Worm (Caenorhabditis elegans): Measurements from ENCODE around the gene str-134.
A peak's percentile ranks its signal among the peaks of the same experiment; 100 is the strongest.

str-134 gene

DNA sequence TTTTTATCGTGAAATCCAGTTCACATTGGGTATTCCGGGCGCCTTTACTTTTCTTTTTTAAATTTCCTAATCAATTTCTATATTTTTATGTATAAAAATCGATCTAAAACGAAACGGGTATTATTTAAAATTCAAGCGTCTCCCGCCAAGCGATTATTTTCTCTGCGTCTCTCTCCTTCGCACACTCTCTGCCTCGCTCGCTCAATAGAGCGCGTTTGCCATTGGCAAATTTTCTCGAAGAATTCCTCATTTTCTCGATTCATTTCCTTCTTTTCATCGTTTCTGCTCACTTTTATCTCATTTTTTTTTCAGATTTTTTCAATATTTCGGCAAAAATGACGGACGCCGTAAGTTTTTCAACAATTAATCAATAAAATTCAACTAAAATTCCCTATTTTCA, 29.8 kb downstream of the str-134 start, which contains the start of gene sti-1:
Gene sti-1, plus strand, starts transcription at position 263 of the 400 bp plus-strand sequence.
- no peak for TF ChIP-seq ztf-11 (tag; optimal IDR thresholded peaks at IDR 0.05)
- no peak for TF ChIP-seq alr-1 (tag; optimal IDR thresholded peaks at IDR 0.05)
- TF ChIP-seq ztf-1 (GFP tag; conservative IDR thresholded peaks at IDR 0.05): no peak
- no peak for TF ChIP-seq nhr-23 (tag; optimal IDR thresholded peaks at IDR 0.05)
- peak; percentile 9 for TF ChIP-seq unc-62 (GFP tag; optimal IDR thresholded peaks at IDR 0.05)
- peak; percentile 79 for TF ChIP-seq lin-11 (tag; optimal IDR thresholded peaks at IDR 0.05)
- no peak for TF ChIP-seq nhr-12 (tag; optimal IDR thresholded peaks at IDR 0.05)
- no peak for TF ChIP-seq nhr-11 (tag; optimal IDR thresholded peaks at IDR 0.05)
- no peak for TF ChIP-seq unc-39 (tag; optimal IDR thresholded peaks at IDR 0.05)
- peak; percentile 90 for TF ChIP-seq crh-2 (tag; optimal IDR thresholded peaks at IDR 0.05)
- TF ChIP-seq unc-55 (GFP tag; optimal IDR thresholded peaks at IDR 0.05): peak; percentile 89
- TF ChIP-seq nhr-129 (tag; optimal IDR thresholded peaks at IDR 0.05): peak; percentile 69
- no peak for TF ChIP-seq peb-1 (tag; optimal IDR thresholded peaks at IDR 0.05)
- peak; percentile 88 for TF ChIP-seq lin-13 (GFP tag; optimal IDR thresholded peaks at IDR 0.05)
- peak; percentile 81 for TF ChIP-seq nhr-21 (tag; optimal IDR thresholded peaks at IDR 0.05)
- no peak for TF ChIP-seq mdl-1 (tag; optimal IDR thresholded peaks at IDR 0.05)
- peak; percentile 55 for TF ChIP-seq ama-1 (optimal IDR thresholded peaks at IDR 0.05)
- TF ChIP-seq blmp-1 (tag; optimal IDR thresholded peaks at IDR 0.05; ENCODE audit: insufficient read depth): peak; percentile 26
- TF ChIP-seq fos-1 (tag; optimal IDR thresholded peaks at IDR 0.05): peak; percentile 66
- no peak for TF ChIP-seq aly-2 (tag; optimal IDR thresholded peaks at IDR 0.05)
- TF ChIP-seq dmd-4 (tag; optimal IDR thresholded peaks at IDR 0.05): no peak
- TF ChIP-seq ceh-82 (tag; optimal IDR thresholded peaks at IDR 0.05): peak; percentile 22
- peak; percentile 98 for TF ChIP-seq gmeb-1 (tag; optimal IDR thresholded peaks at IDR 0.05)
- peak; percentile 72 for TF ChIP-seq egl-27 (tag; optimal IDR thresholded peaks at IDR 0.05)
- TF ChIP-seq ZK546.5 (tag; optimal IDR thresholded peaks at IDR 0.05): no peak
- peak; percentile 1 for TF ChIP-seq R02D3.7 (tag; optimal IDR thresholded peaks at IDR 0.05)
- TF ChIP-seq skn-1 (tag; optimal IDR thresholded peaks at IDR 0.05): no peak
- peak; percentile 70 for TF ChIP-seq mab-5 (tag; optimal IDR thresholded peaks at IDR 0.05)
- peak; percentile 80 for TF ChIP-seq F13H6.1 (tag; optimal IDR thresholded peaks at IDR 0.05)
- peak; percentile 35 for TF ChIP-seq snpc-4 (tag; optimal IDR thresholded peaks at IDR 0.05)
- no peak for TF ChIP-seq Y55F3AM.14 (GFP tag; optimal IDR thresholded peaks at IDR 0.05)
- TF ChIP-seq sma-3 (GFP tag; optimal IDR thresholded peaks at IDR 0.05): peak; percentile 90
- no peak for TF ChIP-seq elt-3 (tag; optimal IDR thresholded peaks at IDR 0.05)
- peak; percentile 93 for TF ChIP-seq C34F6.9 (tag; optimal IDR thresholded peaks at IDR 0.05)
- TF ChIP-seq sma-9 (GFP tag; optimal IDR thresholded peaks at IDR 0.05): peak; percentile 89
- TF ChIP-seq sma-9 (tag; optimal IDR thresholded peaks at IDR 0.05): no peak
- TF ChIP-seq lin-39 (tag; optimal IDR thresholded peaks at IDR 0.05): no peak
- TF ChIP-seq nhr-237 (tag; optimal IDR thresholded peaks at IDR 0.05): peak; percentile 9
- peak; percentile 72 for TF ChIP-seq ztf-4 (tag; optimal IDR thresholded peaks at IDR 0.05)
- TF ChIP-seq nhr-6 (tag; optimal IDR thresholded peaks at IDR 0.05): peak; percentile 66
- no peak for TF ChIP-seq nhr-77 (tag; optimal IDR thresholded peaks at IDR 0.05)
- TF ChIP-seq mbf-1 (tag; optimal IDR thresholded peaks at IDR 0.05): no peak
- TF ChIP-seq lsy-2 (tag; optimal IDR thresholded peaks at IDR 0.05): peak; percentile 64 to 90
- no peak for TF ChIP-seq ceh-16 (tag; optimal IDR thresholded peaks at IDR 0.05)
- TF ChIP-seq elt-1 (tag; optimal IDR thresholded peaks at IDR 0.05): no peak
- TF ChIP-seq sem-4 (tag; optimal IDR thresholded peaks at IDR 0.05): peak; percentile 76
- TF ChIP-seq zag-1 (tag; optimal IDR thresholded peaks at IDR 0.05): no peak
- TF ChIP-seq nhr-25 (tag; optimal IDR thresholded peaks at IDR 0.05): peak; percentile 69
- TF ChIP-seq nhr-10 (tag; optimal IDR thresholded peaks at IDR 0.05): no peak

All from whole organism, L2 larva.